Fruit fly (Drosophila melanogaster) whole organism, embryonic: Measurements from ENCODE around the gene CG42324.

Experiments
- ATbp ChIP-seq: fragments of 200-800 bp; sonication (Bioruptor generic); optimal IDR thresholded peaks from 2 replicates; lab custom pipeline; 2017; ENCODE audit warnings: missing biosample characterization, mild to moderate bottlenecking, missing genetic modification characterization, missing genetic modification reagents
- Abd-B ChIP-seq: fragments of 200-800 bp; sonication (Bioruptor generic); optimal IDR thresholded peaks from 2 replicates; lab custom pipeline; 2018; ENCODE audit warnings: missing biosample characterization, mild to moderate bottlenecking, missing genetic modification characterization, moderate library complexity
- Atf6 ChIP-seq: fragments of 200-800 bp; sonication (Bioruptor generic); IDR thresholded peaks from 2 replicates; pipeline ENCODE4 v1.3.6; 2022; ENCODE audit warnings: missing biosample characterization, missing genetic modification characterization
- CG10209 ChIP-seq: fragments of 200-800 bp; sonication (Bioruptor generic); optimal IDR thresholded peaks from 3 replicates; lab custom pipeline; 2017; ENCODE audit warnings: missing biosample characterization, mild to moderate bottlenecking, missing genetic modification characterization, missing genetic modification reagents
- CG1024 ChIP-seq: fragments of 200-800 bp; sonication (Bioruptor generic); IDR thresholded peaks from 2 replicates; pipeline ENCODE4 v1.3.6; 2022; ENCODE audit warnings: missing biosample characterization, missing genetic modification characterization
- CG10366 ChIP-seq: fragments of 200-800 bp; sonication (Bioruptor generic); IDR thresholded peaks from 2 replicates; pipeline ENCODE4 v1.3.6; 2022; ENCODE audit warnings: missing biosample characterization, missing genetic modification characterization
- CG11695 ChIP-seq: fragments of 200-800 bp; sonication (Bioruptor generic); IDR thresholded peaks from 3 replicates; pipeline ENCODE4 v1.3.6; 2022; ENCODE audit warnings: missing biosample characterization, missing genetic modification characterization
- CG13123 ChIP-seq: fragments of 200-800 bp; sonication (Bioruptor generic); optimal IDR thresholded peaks from 2 replicates; lab custom pipeline; 2016; ENCODE audit warnings: missing biosample characterization, missing genetic modification characterization
- CG13424 ChIP-seq: fragments of 200-800 bp; sonication (Bioruptor generic); optimal IDR thresholded peaks from 2 replicates; lab custom pipeline; 2019; ENCODE audit warnings: missing biosample characterization, mild to moderate bottlenecking, missing genetic modification characterization, moderate library complexity
- CG14014 ChIP-seq: fragments of 200-800 bp; sonication (Bioruptor generic); IDR thresholded peaks from 2 replicates; pipeline ENCODE4 v1.3.6; 2022; ENCODE audit warnings: missing biosample characterization, missing genetic modification characterization
- CG14441 ChIP-seq: fragments of 200-800 bp; sonication (Bioruptor generic); IDR thresholded peaks from 2 replicates; pipeline ENCODE4 v1.3.6; 2022; ENCODE audit warnings: missing biosample characterization, missing genetic modification characterization
- CG15269 ChIP-seq: fragments of 200-800 bp; sonication (Bioruptor generic); optimal IDR thresholded peaks from 2 replicates; lab custom pipeline; 2018; ENCODE audit warnings: missing biosample characterization, mild to moderate bottlenecking, missing genetic modification characterization, moderate library complexity
- CG1603 ChIP-seq: fragments of 200-800 bp; sonication (Bioruptor generic); optimal IDR thresholded peaks from 2 replicates; lab custom pipeline; 2019; ENCODE audit warnings: missing biosample characterization, mild to moderate bottlenecking, missing genetic modification characterization, moderate library complexity
- CG16813 ChIP-seq: fragments of 200-800 bp; sonication (Bioruptor generic); IDR thresholded peaks from 3 replicates; pipeline ENCODE4 v1.3.6; 2022; ENCODE audit warnings: missing biosample characterization, missing genetic modification characterization; ENCODE audit not compliant: partially characterized antibody
- CG17361 ChIP-seq: fragments of 200-800 bp; sonication (Bioruptor generic); IDR thresholded peaks from 3 replicates; pipeline ENCODE4 v1.3.6; 2022; ENCODE audit warnings: missing biosample characterization, missing genetic modification characterization
- CG18599 ChIP-seq: fragments of 200-800 bp; sonication (Bioruptor generic); optimal IDR thresholded peaks from 3 replicates; lab custom pipeline; 2017; ENCODE audit warnings: missing biosample characterization, missing genetic modification characterization, mild to moderate bottlenecking, moderate library complexity, missing genetic modification reagents
- CG18619 ChIP-seq: fragments of 200-800 bp; sonication (Bioruptor generic); optimal IDR thresholded peaks from 3 replicates; lab custom pipeline; 2017; ENCODE audit warnings: missing biosample characterization, mild to moderate bottlenecking, missing genetic modification characterization
- CG18764 ChIP-seq: fragments of 200-800 bp; sonication (Bioruptor generic); optimal IDR thresholded peaks from 3 replicates; lab custom pipeline; 2016; ENCODE audit warnings: missing biosample characterization, missing genetic modification characterization
- CG2120 ChIP-seq: fragments of 200-800 bp; sonication (Bioruptor generic); optimal IDR thresholded peaks from 3 replicates; lab custom pipeline; 2016; ENCODE audit warnings: missing biosample characterization, missing genetic modification characterization
- CG30403 ChIP-seq: fragments of 200-800 bp; sonication (Bioruptor generic); optimal IDR thresholded peaks from 3 replicates; lab custom pipeline; 2016; ENCODE audit warnings: missing biosample characterization, missing genetic modification characterization
- CG6689 ChIP-seq: fragments of 200-800 bp; sonication (Bioruptor generic); IDR thresholded peaks from 2 replicates; pipeline ENCODE4 v1.3.6; 2022; ENCODE audit warnings: missing biosample characterization, missing genetic modification characterization
- CG8290 ChIP-seq, 3 experiments: fragments of 200-800 bp; sonication (Bioruptor generic); optimal IDR thresholded peaks; 2 replicates each; lab custom pipeline; 2016 to 2019; ENCODE audit warnings: missing biosample characterization in 3 of 3, missing genetic modification characterization in 3 of 3, mild to moderate bottlenecking in 2 of 3, moderate library complexity in 1 of 3
- CG8924 ChIP-seq: fragments of 200-800 bp; optimal IDR thresholded peaks from 3 replicates; lab custom pipeline; 2019; ENCODE audit warnings: missing biosample characterization, mild to moderate bottlenecking, missing genetic modification characterization, moderate library complexity
- CG9437 ChIP-seq: fragments of 200-800 bp; sonication (Bioruptor generic); optimal IDR thresholded peaks from 2 replicates; lab custom pipeline; 2018; ENCODE audit warnings: missing biosample characterization, mild to moderate bottlenecking, missing genetic modification characterization
- CG9727 ChIP-seq: fragments of 200-800 bp; sonication (Bioruptor generic); optimal IDR thresholded peaks from 3 replicates; lab custom pipeline; 2017; ENCODE audit warnings: missing biosample characterization, mild to moderate bottlenecking, missing genetic modification characterization
- Dbx ChIP-seq: fragments of 200-800 bp; sonication (Bioruptor generic); IDR thresholded peaks from 3 replicates; pipeline ENCODE4 v1.3.6; 2022; ENCODE audit warnings: missing biosample characterization, missing genetic modification characterization
- Dp ChIP-seq: fragments of 200-800 bp; sonication (Bioruptor generic); optimal IDR thresholded peaks from 2 replicates; lab custom pipeline; 2018; ENCODE audit warnings: missing biosample characterization, mild to moderate bottlenecking, missing genetic modification characterization, moderate library complexity
- Drgx ChIP-seq: fragments of 200-800 bp; sonication (Bioruptor generic); IDR thresholded peaks from 2 replicates; pipeline ENCODE4 v1.3.6; 2022; ENCODE audit warnings: missing biosample characterization, missing genetic modification characterization
- Fer1 ChIP-seq: fragments of 200-800 bp; sonication (Bioruptor generic); optimal IDR thresholded peaks from 2 replicates; lab custom pipeline; 2017; ENCODE audit warnings: missing biosample characterization, mild to moderate bottlenecking, missing genetic modification characterization
- Gug ChIP-seq: fragments of 200-800 bp; sonication (Bioruptor generic); IDR thresholded peaks from 4 replicates; pipeline ENCODE4 v1.3.6; 2022; ENCODE audit warnings: missing biosample characterization, missing genetic modification characterization
- HLH54F ChIP-seq: fragments of 200-800 bp; sonication (Bioruptor generic); optimal IDR thresholded peaks from 3 replicates; lab custom pipeline; 2016; ENCODE audit warnings: missing biosample characterization, missing genetic modification characterization
- MTF-1 ChIP-seq: fragments of 200-800 bp; sonication (Bioruptor generic); optimal IDR thresholded peaks from 2 replicates; lab custom pipeline; 2018; ENCODE audit warnings: missing biosample characterization, mild to moderate bottlenecking, missing genetic modification characterization, borderline replicate concordance
- NC2β ChIP-seq: fragments of 200-800 bp; sonication (Bioruptor generic); optimal IDR thresholded peaks from 2 replicates; lab custom pipeline; 2016; ENCODE audit warnings: missing biosample characterization, missing genetic modification characterization
- NfI ChIP-seq: fragments of 200-800 bp; sonication (Bioruptor generic); optimal IDR thresholded peaks from 3 replicates; lab custom pipeline; 2018; ENCODE audit warnings: missing biosample characterization, mild to moderate bottlenecking, missing genetic modification characterization, moderate library complexity
- Oli ChIP-seq: fragments of 200-800 bp; sonication (Bioruptor generic); optimal IDR thresholded peaks from 2 replicates; lab custom pipeline; 2018; ENCODE audit warnings: missing biosample characterization, mild to moderate bottlenecking, missing genetic modification characterization, moderate library complexity
- PHDP ChIP-seq: fragments of 200-800 bp; sonication (Bioruptor generic); optimal IDR thresholded peaks from 3 replicates; lab custom pipeline; 2018; ENCODE audit warnings: missing biosample characterization, mild to moderate bottlenecking, missing genetic modification characterization, moderate library complexity
- Ptx1 ChIP-seq: fragments of 200-800 bp; sonication (Bioruptor generic); IDR thresholded peaks from 2 replicates; pipeline ENCODE4 v1.3.6; 2022; ENCODE audit warnings: missing biosample characterization, missing genetic modification characterization
- abd-A ChIP-seq: fragments of 200-800 bp; sonication (Bioruptor generic); optimal IDR thresholded peaks from 3 replicates; lab custom pipeline; 2019; ENCODE audit warnings: missing biosample characterization, mild to moderate bottlenecking, missing genetic modification characterization, moderate library complexity
- ash1 ChIP-seq: fragments of 200-800 bp; sonication (Bioruptor generic); optimal IDR thresholded peaks from 2 replicates; lab custom pipeline; 2018; ENCODE audit warnings: missing biosample characterization, mild to moderate bottlenecking, missing genetic modification characterization
- dm ChIP-seq: fragments of 200-800 bp; sonication (Bioruptor generic); optimal IDR thresholded peaks from 3 replicates; lab custom pipeline; 2016; ENCODE audit warnings: missing biosample characterization, missing genetic modification characterization
- eyg ChIP-seq: fragments of 200-800 bp; sonication (Bioruptor generic); optimal IDR thresholded peaks from 3 replicates; lab custom pipeline; 2016; ENCODE audit warnings: missing biosample characterization, missing genetic modification characterization
- grau ChIP-seq: fragments of 200-800 bp; optimal IDR thresholded peaks from 3 replicates; lab custom pipeline; 2019; ENCODE audit warnings: missing biosample characterization, mild to moderate bottlenecking, missing genetic modification characterization, moderate library complexity
- lmd ChIP-seq: fragments of 200-800 bp; sonication (Bioruptor generic); IDR thresholded peaks from 2 replicates; pipeline ENCODE4 v1.3.6; 2022; ENCODE audit warnings: missing biosample characterization, missing genetic modification characterization
- nmo ChIP-seq: fragments of 200-800 bp; sonication (Bioruptor generic); optimal IDR thresholded peaks from 2 replicates; lab custom pipeline; 2018; ENCODE audit warnings: missing biosample characterization, mild to moderate bottlenecking, missing genetic modification characterization, moderate library complexity
- run ChIP-seq: fragments of 200-800 bp; sonication (Bioruptor generic); optimal IDR thresholded peaks from 3 replicates; lab custom pipeline; 2018; ENCODE audit warnings: missing biosample characterization, mild to moderate bottlenecking, missing genetic modification characterization
- sens ChIP-seq: fragments of 200-800 bp; sonication (Bioruptor generic); peaks from one replicate; lab custom pipeline; 2016; ENCODE audit warnings: missing biosample characterization, missing genetic modification characterization
- tio ChIP-seq: fragments of 200-800 bp; sonication (Bioruptor generic); optimal IDR thresholded peaks from 2 replicates; lab custom pipeline; 2017; ENCODE audit warnings: missing biosample characterization, missing genetic modification characterization, inconsistent platforms
- unpg ChIP-seq: fragments of 200-800 bp; sonication (Bioruptor generic); optimal IDR thresholded peaks from 3 replicates; lab custom pipeline; 2018; ENCODE audit warnings: missing biosample characterization, mild to moderate bottlenecking, missing genetic modification characterization, moderate library complexity
- vvl ChIP-seq: fragments of 200-800 bp; sonication (Bioruptor generic); IDR thresholded peaks from 2 replicates; pipeline ENCODE4 v1.3.6; 2022; ENCODE audit warnings: missing biosample characterization, missing genetic modification characterization

The CG42324 gene

dm6 chr3L:3492116-3492747 is 20.0 kb downstream of the CG42324 start (continued):
- TF ChIP-seq unpg (peak; percentile 35), ash1 (GFP tag; lab: Kevin White, UChicago) (no peak), CG10209 (GFP tag; lab: Kevin White, UChicago) (peak; percentile 25), CG2120 (GFP tag; lab: Kevin White, UChicago) (peak; percentile 72), CG30403 (GFP tag; lab: Kevin White, UChicago) (peak; percentile 32), NC2β (GFP tag; lab: Kevin White, UChicago) (no peak), grau (tag; lab: Kevin White, UChicago) (peak; percentile 52), Atf6 (GFP tag; lab: Robert Waterston, UW) (0 out of 2 replicates have a peak, but pooled peaks have one; percentile 24), CG1024 (no peak), CG8924 (tag; lab: Kevin White, UChicago) (peak; percentile 24), CG14014 (GFP tag; lab: Robert Waterston, UW) (peak; percentile 27; the same call in 1 of the 2 replicates), nmo (peak; percentile 1), CG17361 (no peak), ATbp (GFP tag; lab: Kevin White, UChicago) (no peak), Gug (0 out of 4 replicates have a peak, but pooled peaks have one; percentile 15), CG8290 (GFP tag; optimal IDR thresholded peaks at IDR 0.05; lab: Kevin White, UChicago) (no peak), CG8290 (tag; optimal IDR thresholded peaks at IDR 0.05; lab: Kevin White, UChicago) (peak in 1 of 2 experiments; percentile 43), Abd-B (peak; percentile 15), CG14441 (0 out of 2 replicates have a peak, but pooled peaks have one; percentile 26), CG15269 (tag; lab: Kevin White, UChicago) (peak; percentile 36), CG6689 (no peak), tio (GFP tag; lab: Kevin White, UChicago) (peak; percentile 20), run (tag; lab: Kevin White, UChicago) (no peak), dm (GFP tag; lab: Kevin White, UChicago) (no peak), CG11695 (no peak), CG18619 (GFP tag; lab: Kevin White, UChicago) (peak; percentile 20), CG13123 (GFP tag; lab: Kevin White, UChicago) (no peak), MTF-1 (GFP tag; lab: Kevin White, UChicago) (no peak), sens (GFP tag; lab: Kevin White, UChicago) (peak; percentile 59), vvl (0 out of 2 replicates have a peak, but pooled peaks have one; percentile 19), CG13424 (peak; percentile 27), CG9727 (peak; percentile 5), Dbx (GFP tag; lab: Robert Waterston, UW) (0 out of 3 replicates have a peak, but pooled peaks have one; percentile 5), Drgx (0 out of 2 replicates have a peak, but pooled peaks have one; percentile 10), Dp (no peak), eyg (GFP tag; lab: Kevin White, UChicago) (no peak), abd-A (tag; lab: Kevin White, UChicago) (peak; percentile 11), PHDP (tag; lab: Kevin White, UChicago) (no peak), CG18599 (GFP tag; lab: Kevin White, UChicago) (peak; percentile 66), Fer1 (GFP tag; lab: Kevin White, UChicago) (peak; percentile 38), CG16813 (no peak), CG1603 (peak; percentile 27), HLH54F (GFP tag; lab: Kevin White, UChicago) (no peak), Ptx1 (GFP tag; lab: Robert Waterston, UW) (peak; percentile 43), Oli (tag; lab: Kevin White, UChicago) (peak; percentile 47), CG10366 (GFP tag; lab: Robert Waterston, UW) (peak; percentile 42), CG9437 (GFP tag; lab: Kevin White, UChicago) (peak; percentile 3), CG18764 (GFP tag; lab: Kevin White, UChicago) (no peak), lmd (peak; percentile 18; the same call in 1 of the 2 replicates), NfI (GFP tag; lab: Kevin White, UChicago) (peak; percentile 15)
